Worm (Caenorhabditis elegans) whole organism, young adult: ENCODE data around the gene fbxa-138.

ENCODE experiments used
- B0261.1 ChIP-seq: sonication (generic microtip); optimal IDR thresholded peaks from 2 replicates; lab custom pipeline; 2016; ENCODE audit warnings: mild to moderate bottlenecking, missing genetic modification characterization, moderate library complexity, missing compliant biosample characterization
- C17E4.6 ChIP-seq: fragments of 200-800 bp; sonication (Bioruptor generic); IDR thresholded peaks from 2 replicates; pipeline ENCODE4 v1.3.6; 2022; ENCODE audit warnings: missing genetic modification reagents, missing genetic modification characterization, missing compliant biosample characterization
- D2030.7 ChIP-seq: fragments of 200-800 bp; sonication (Bioruptor generic); IDR thresholded peaks from 2 replicates; pipeline ENCODE4 v1.3.6; 2022; ENCODE audit warnings: missing genetic modification reagents, missing genetic modification characterization, missing compliant biosample characterization
- F33H1.4 ChIP-seq: fragments of 200-800 bp; sonication (Bioruptor generic); IDR thresholded peaks from 2 replicates; pipeline ENCODE4 v1.3.6; 2022; ENCODE audit warnings: missing genetic modification reagents, missing genetic modification characterization, missing compliant biosample characterization
- F57C9.4 ChIP-seq: sonication (generic microtip); optimal IDR thresholded peaks from 2 replicates; lab custom pipeline; 2017; ENCODE audit warnings: mild to moderate bottlenecking, missing genetic modification characterization, missing compliant biosample characterization
- Y53F4B.3 ChIP-seq: fragments of 200-800 bp; sonication (Bioruptor generic); IDR thresholded peaks from 2 replicates; pipeline ENCODE4 v1.3.6; 2022; ENCODE audit warnings: missing genetic modification reagents, missing genetic modification characterization, missing compliant biosample characterization
- Y79H2A.3 ChIP-seq: fragments of 200-800 bp; sonication (Bioruptor generic); conservative IDR thresholded peaks from 2 replicates; pipeline ENCODE4 v1.3.6; 2022; ENCODE audit warnings: missing genetic modification reagents, missing genetic modification characterization, missing compliant biosample characterization
- aptf-3 ChIP-seq: fragments of 200-800 bp; sonication (Bioruptor generic); IDR thresholded peaks from 2 replicates; pipeline ENCODE4 v1.3.6; 2022; ENCODE audit warnings: missing genetic modification characterization, missing compliant biosample characterization
- athp-1 ChIP-seq: sonication (generic microtip); optimal IDR thresholded peaks from 2 replicates; lab custom pipeline; 2017; ENCODE audit warnings: mild to moderate bottlenecking, missing genetic modification characterization, missing compliant biosample characterization
- bed-1 ChIP-seq: fragments of 200-800 bp; sonication (Bioruptor generic); IDR thresholded peaks from 2 replicates; pipeline ENCODE4 v1.3.6; 2022; ENCODE audit warnings: missing genetic modification reagents, missing genetic modification characterization, missing compliant biosample characterization
- cebp-2 ChIP-seq: fragments of 200-800 bp; sonication (Bioruptor generic); IDR thresholded peaks from 2 replicates; pipeline ENCODE4 v1.3.6; 2022; ENCODE audit warnings: missing genetic modification characterization, missing compliant biosample characterization
- ceh-40 ChIP-seq: fragments of 200-800 bp; sonication (Bioruptor generic); IDR thresholded peaks from 2 replicates; pipeline ENCODE4 v1.3.6; 2022; ENCODE audit warnings: missing genetic modification characterization, missing compliant biosample characterization
- ceh-58 ChIP-seq: fragments of 200-800 bp; sonication (Bioruptor generic); IDR thresholded peaks from 2 replicates; pipeline ENCODE4 v1.3.6; 2022; ENCODE audit warnings: missing genetic modification characterization, missing compliant biosample characterization
- ceh-79 ChIP-seq: sonication (generic microtip); optimal IDR thresholded peaks from 2 replicates; lab custom pipeline; 2017; ENCODE audit warnings: mild to moderate bottlenecking, missing genetic modification characterization, missing compliant biosample characterization
- die-1 ChIP-seq: sonication (generic microtip); optimal IDR thresholded peaks from 2 replicates; lab custom pipeline; 2016; ENCODE audit warnings: missing genotype, mild to moderate bottlenecking, missing genetic modification characterization, missing compliant biosample characterization
- dpl-1 ChIP-seq: fragments of 150-350 bp; optimal IDR thresholded peaks from 2 replicates; lab custom pipeline; 2014; ENCODE audit warnings: missing biosample characterization, missing genetic modification reagents, missing genetic modification characterization
- efl-1 ChIP-seq: fragments of 150-350 bp; optimal IDR thresholded peaks from 2 replicates; lab custom pipeline; 2014; ENCODE audit warnings: missing biosample characterization, missing genetic modification reagents, missing genetic modification characterization
- egl-44 ChIP-seq: fragments of 200-800 bp; sonication (Bioruptor generic); IDR thresholded peaks from 2 replicates; pipeline ENCODE4 v1.3.6; 2022; ENCODE audit warnings: missing genetic modification reagents, missing genetic modification characterization, missing compliant biosample characterization
- egrh-3 ChIP-seq: fragments of 200-800 bp; sonication (Bioruptor generic); IDR thresholded peaks from 2 replicates; pipeline ENCODE4 v1.3.6; 2022; ENCODE audit warnings: missing genetic modification reagents, missing genetic modification characterization, missing compliant biosample characterization
- ekl-4 ChIP-seq: fragments of 200-800 bp; sonication (Bioruptor generic); IDR thresholded peaks from 2 replicates; pipeline ENCODE4 v1.3.6; 2022; ENCODE audit warnings: missing genetic modification reagents, missing genetic modification characterization, missing compliant biosample characterization
- fkh-3 ChIP-seq: sonication (generic microtip); optimal IDR thresholded peaks from 2 replicates; lab custom pipeline; 2016; ENCODE audit warnings: mild to moderate bottlenecking, missing genetic modification characterization, missing compliant biosample characterization
- hrde-1 ChIP-seq: sonication (generic microtip); optimal IDR thresholded peaks from 2 replicates; lab custom pipeline; 2016; ENCODE audit warnings: missing genetic modification characterization, mild to moderate bottlenecking, missing compliant biosample characterization, moderate library complexity, missing genotype, missing genetic modification reagents, borderline replicate concordance
- let-607 ChIP-seq, 2 experiments: fragments of 200-800 bp in 1 of 2; sonication (Bioruptor generic) in 1 of 2; sonication (generic microtip) in 1 of 2; optimal IDR thresholded peaks; 2 replicates each; lab custom pipeline; 2016 to 2018; ENCODE audit warnings: mild to moderate bottlenecking in 2 of 2, missing compliant biosample characterization in 2 of 2, missing genetic modification characterization in 2 of 2, moderate library complexity in 2 of 2, missing genotype in 1 of 2
- lin-54 ChIP-seq: fragments of 200-800 bp; sonication (Bioruptor generic); optimal IDR thresholded peaks from 2 replicates; lab custom pipeline; 2018; ENCODE audit warnings: mild to moderate bottlenecking, missing genetic modification characterization, missing compliant biosample characterization
- lsy-27 ChIP-seq: sonication (generic microtip); optimal IDR thresholded peaks from 2 replicates; lab custom pipeline; 2017; ENCODE audit warnings: missing genetic modification characterization, mild to moderate bottlenecking, missing compliant biosample characterization, antibody characterized with exemption, missing genotype, borderline replicate concordance; ENCODE audit not compliant: insufficient read depth
- madf-6 ChIP-seq: fragments of 200-800 bp; sonication (Bioruptor generic); IDR thresholded peaks from 2 replicates; pipeline ENCODE4 v1.3.6; 2022; ENCODE audit warnings: missing genetic modification reagents, missing genetic modification characterization, missing compliant biosample characterization
- nfyb-1 ChIP-seq: fragments of 200-800 bp; sonication (Bioruptor generic); IDR thresholded peaks from 2 replicates; pipeline ENCODE4 v1.3.6; 2022; ENCODE audit warnings: missing genetic modification reagents, missing genetic modification characterization, missing compliant biosample characterization
- pha-4 ChIP-seq: fragments of 150-350 bp; sonication (generic microtip); optimal IDR thresholded peaks from 2 replicates; lab custom pipeline; 2014; ENCODE audit warnings: missing biosample characterization, missing genetic modification reagents, missing genetic modification characterization
- rec-8 ChIP-seq, 2 experiments: sonication (generic microtip); optimal IDR thresholded peaks; 2 replicates each; lab custom pipeline; 2016; ENCODE audit warnings: mild to moderate bottlenecking in 2 of 2, missing genetic modification characterization in 2 of 2, missing genetic modification reagents in 2 of 2, missing genotype in 2 of 2, missing biosample characterization in 1 of 2, missing compliant biosample characterization in 1 of 2, moderate library complexity in 1 of 2
- sea-2 ChIP-seq: fragments of 200-800 bp; sonication (Bioruptor generic); IDR thresholded peaks from 2 replicates; pipeline ENCODE4 v1.3.6; 2022; ENCODE audit warnings: missing genetic modification characterization, missing compliant biosample characterization
- sptf-2 ChIP-seq: fragments of 200-800 bp; sonication (Bioruptor generic); optimal IDR thresholded peaks from 2 replicates; lab custom pipeline; 2018; ENCODE audit warnings: mild to moderate bottlenecking, missing genetic modification characterization, missing compliant biosample characterization
- tlf-1 ChIP-seq: fragments of 200-800 bp; sonication (Bioruptor generic); optimal IDR thresholded peaks from 2 replicates; lab custom pipeline; 2018; ENCODE audit warnings: mild to moderate bottlenecking, missing genetic modification characterization, missing compliant biosample characterization
- unc-62 ChIP-seq: fragments of 150-350 bp; optimal IDR thresholded peaks from 2 replicates; lab custom pipeline; 2014; ENCODE audit warnings: missing biosample characterization, missing genetic modification reagents, missing genetic modification characterization
- xnd-1 ChIP-seq: sonication (generic microtip); optimal IDR thresholded peaks from 2 replicates; lab custom pipeline; 2016; ENCODE audit warnings: missing genotype, missing genetic modification reagents, missing genetic modification characterization, missing compliant biosample characterization
- zfh-2 ChIP-seq: fragments of 200-800 bp; sonication (Bioruptor generic); conservative IDR thresholded peaks from 2 replicates; pipeline ENCODE4 v1.3.6; 2022; ENCODE audit warnings: missing genetic modification reagents, missing genetic modification characterization, missing compliant biosample characterization
- ztf-18 ChIP-seq: sonication (generic microtip); optimal IDR thresholded peaks from 2 replicates; lab custom pipeline; 2016; ENCODE audit warnings: missing genotype, mild to moderate bottlenecking, missing genetic modification characterization, missing compliant biosample characterization
- ztf-22 ChIP-seq: fragments of 200-800 bp; sonication (Bioruptor generic); optimal IDR thresholded peaks from 2 replicates; lab custom pipeline; 2018; ENCODE audit warnings: mild to moderate bottlenecking, missing genetic modification characterization, moderate library complexity, missing compliant biosample characterization
- ztf-25 ChIP-seq: fragments of 200-800 bp; sonication (Bioruptor generic); IDR thresholded peaks from 2 replicates; pipeline ENCODE4 v1.3.6; 2022; ENCODE audit warnings: missing genetic modification reagents, missing genetic modification characterization, missing compliant biosample characterization
- ztf-26 ChIP-seq: sonication (generic microtip); optimal IDR thresholded peaks from 2 replicates; lab custom pipeline; 2017; ENCODE audit warnings: missing genetic modification characterization, missing compliant biosample characterization
- ztf-3 ChIP-seq: fragments of 200-800 bp; sonication (Bioruptor generic); optimal IDR thresholded peaks from 2 replicates; lab custom pipeline; 2018; ENCODE audit warnings: mild to moderate bottlenecking, missing genetic modification characterization, missing compliant biosample characterization

fbxa-138 gene

DNA sequence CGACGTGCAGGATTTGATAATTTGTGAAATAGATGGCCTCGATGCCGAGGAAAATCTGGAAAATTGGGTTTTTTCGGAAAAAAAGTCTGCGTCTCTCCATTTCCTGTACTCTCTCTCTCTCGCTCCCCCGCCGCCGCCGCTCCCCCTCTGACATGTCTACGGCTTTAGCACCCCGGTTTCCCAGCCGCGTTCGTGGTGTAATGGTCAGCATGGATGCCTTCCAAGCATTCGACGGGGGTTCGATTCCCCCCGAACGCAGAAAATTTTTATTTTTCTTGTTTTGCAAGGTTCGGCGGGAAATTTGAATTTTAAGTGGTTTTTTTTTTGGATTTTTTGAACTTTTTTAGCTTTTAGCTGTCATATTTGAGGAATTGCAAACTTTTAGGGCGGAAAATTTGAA, 40.3 kb upstream of the fbxa-138 start (continued):
- TF ChIP-seq lin-54: peak; percentile 78
- peak; percentile 16 for TF ChIP-seq efl-1 (GFP tag; lab: Kevin White, UChicago)
- TF ChIP-seq egl-44: peak; percentile 80; the same call in 1 of the 2 replicates
- peak; percentile 76 for TF ChIP-seq egrh-3 (GFP tag; lab: Robert Waterston, UW)
- TF ChIP-seq F57C9.4 (tag; lab: Kevin White, UChicago): peak; percentile 13
- TF ChIP-seq lsy-27 (tag; lab: Kevin White, UChicago): peak; percentile 76
- TF ChIP-seq cebp-2 (GFP tag; lab: Robert Waterston, UW): 0 out of 2 replicates have a peak, but pooled peaks have one; percentile 39
- no peak for TF ChIP-seq fkh-3 (tag; lab: Kevin White, UChicago)
- TF ChIP-seq ztf-25 (GFP tag; lab: Robert Waterston, UW): 0 out of 2 replicates have a peak, but pooled peaks have one; percentile 47
- TF ChIP-seq hrde-1 (tag; lab: Kevin White, UChicago): peak; percentile 73
- no peak; the same call in 1 of the 2 replicates for TF ChIP-seq ekl-4 (GFP tag; lab: Robert Waterston, UW)
- peak; percentile 96 for TF ChIP-seq B0261.1 (tag; lab: Kevin White, UChicago)
- peak in 1 of 2 experiments; percentile 6 for TF ChIP-seq let-607 (tag; optimal IDR thresholded peaks at IDR 0.05; lab: Kevin White, UChicago)
- TF ChIP-seq dpl-1: peak; percentile 38

- TF ChIP-seq zfh-2 (GFP tag; lab: Robert Waterston, UW) (peak; percentile 60; the same call in 1 of the 2 replicates), ceh-40 (GFP tag; lab: Robert Waterston, UW) (no peak), athp-1 (tag; lab: Kevin White, UChicago) (no peak), F33H1.4 (no peak), xnd-1 (tag; lab: Kevin White, UChicago) (no peak), die-1 (no peak), ztf-26 (tag; lab: Kevin White, UChicago) (no peak)
- TF ChIP-seq, all 124 proteins: peak for 1
Observed at ce11 chrIII:1421436-1421835, 37.4 kb upstream of the fbxa-138 start.

ce11 chrIII:1420357-1420814, 36.3 kb upstream of the fbxa-138 start:
- TF ChIP-seq dpl-1 (peak; percentile 41), madf-6 (GFP tag; lab: Robert Waterston, UW) (peak; percentile 43), F33H1.4 (peak; percentile 39), efl-1 (GFP tag; lab: Kevin White, UChicago) (peak; percentile 55), D2030.7 (GFP tag; lab: Robert Waterston, UW) (peak; percentile 53)

DNA sequence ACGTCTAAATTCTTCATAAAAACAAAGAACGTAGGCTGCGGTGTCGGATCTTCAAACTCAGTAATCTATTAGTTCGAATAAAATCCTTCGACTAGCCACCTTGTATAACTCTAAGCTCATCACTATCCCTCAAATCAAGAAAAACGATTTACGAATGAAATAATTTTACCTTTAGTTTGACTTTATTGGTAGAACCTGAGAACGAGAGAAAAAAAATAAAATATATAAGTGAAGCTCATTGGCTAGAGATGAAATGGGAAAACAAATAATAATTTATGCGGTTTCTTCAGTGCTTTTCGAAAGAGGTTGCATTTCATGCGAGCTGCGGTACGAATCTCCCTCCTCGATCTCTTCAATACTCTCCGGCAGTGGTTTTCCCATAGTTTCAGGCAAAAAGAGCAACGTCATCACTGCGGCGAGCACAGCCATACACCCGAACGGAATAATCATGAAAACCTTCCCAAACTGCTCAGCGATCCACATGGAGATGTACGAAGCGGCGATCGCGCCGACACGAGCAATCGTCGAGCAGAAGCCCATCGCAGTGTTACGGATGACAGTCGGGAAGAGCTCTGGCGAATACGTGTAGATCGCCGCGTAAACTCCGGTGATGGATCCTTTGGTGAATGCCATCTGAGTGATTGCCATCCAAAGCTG, 35.8 kb upstream of the fbxa-138 start:
- TF ChIP-seq ztf-3 (GFP tag; lab: Kevin White, UChicago) (peak; percentile 74), Y79H2A.3 (peak; percentile 90), ceh-58 (GFP tag; lab: Robert Waterston, UW) (no peak), rec-8 (tag; optimal IDR thresholded peaks at IDR 0.05; lab: Kevin White, UChicago) (peak; percentile 46 to 48), unc-62 (GFP tag; lab: Kevin White, UChicago) (no peak), F33H1.4 (peak; percentile 57; the same call in 1 of the 2 replicates), nfyb-1 (GFP tag; lab: Robert Waterston, UW) (peak; percentile 90), sptf-2 (peak; percentile 81), athp-1 (tag; lab: Kevin White, UChicago) (peak; percentile 96), ceh-40 (GFP tag; lab: Robert Waterston, UW) (0 out of 2 replicates have a peak, but pooled peaks have one; percentile 47), Y53F4B.3 (GFP tag; lab: Robert Waterston, UW) (no peak; the same call in 1 of the 2 replicates), aptf-3 (GFP tag; lab: Robert Waterston, UW) (0 out of 2 replicates have a peak, but pooled peaks have one; percentile 39), zfh-2 (GFP tag; lab: Robert Waterston, UW) (peak; percentile 59), C17E4.6 (GFP tag; lab: Robert Waterston, UW) (peak; percentile 45; the same call in 1 of the 2 replicates), tlf-1 (GFP tag; lab: Kevin White, UChicago) (peak; percentile 94), ztf-22 (GFP tag; lab: Kevin White, UChicago) (peak; percentile 81), pha-4 (peak; percentile 42), madf-6 (GFP tag; lab: Robert Waterston, UW) (peak; percentile 83), lin-54 (peak; percentile 83), ceh-79 (tag; lab: Kevin White, UChicago) (peak; percentile 94), ekl-4 (GFP tag; lab: Robert Waterston, UW) (peak; percentile 91), ztf-18 (tag; lab: Kevin White, UChicago) (peak; percentile 57), bed-1 (GFP tag; lab: Robert Waterston, UW) (no peak), sea-2 (GFP tag; lab: Robert Waterston, UW) (0 out of 2 replicates have a peak, but pooled peaks have one; percentile 28)
